Worm (Caenorhabditis elegans) whole organism, young adult: ENCODE results near the gene srw-67.

Experiments used
- B0035.1 ChIP-seq: sonication (generic microtip); optimal IDR thresholded peaks from 2 replicates; lab custom pipeline; 2016; ENCODE audit warnings: missing genetic modification characterization, mild to moderate bottlenecking, missing compliant biosample characterization, missing genotype, missing genetic modification reagents
- B0261.1 ChIP-seq: sonication (generic microtip); optimal IDR thresholded peaks from 2 replicates; lab custom pipeline; 2016; ENCODE audit warnings: mild to moderate bottlenecking, missing genetic modification characterization, moderate library complexity, missing compliant biosample characterization
- C06A6.2 ChIP-seq: fragments of 200-800 bp; sonication (Bioruptor generic); conservative IDR thresholded peaks from 2 replicates; pipeline ENCODE4 v1.3.6; 2022; ENCODE audit warnings: missing genetic modification characterization, missing compliant biosample characterization
- D2030.7 ChIP-seq: fragments of 200-800 bp; sonication (Bioruptor generic); IDR thresholded peaks from 2 replicates; pipeline ENCODE4 v1.3.6; 2022; ENCODE audit warnings: missing genetic modification reagents, missing genetic modification characterization, missing compliant biosample characterization
- F10E7.11 ChIP-seq: sonication (generic microtip); optimal IDR thresholded peaks from 2 replicates; lab custom pipeline; 2017; ENCODE audit warnings: mild to moderate bottlenecking, missing genetic modification characterization, moderate library complexity, missing compliant biosample characterization
- F22D6.2 ChIP-seq: sonication (generic microtip); optimal IDR thresholded peaks from 2 replicates; lab custom pipeline; 2016; ENCODE audit warnings: mild to moderate bottlenecking, missing genetic modification characterization, missing compliant biosample characterization
- F49E8.2 ChIP-seq: sonication (generic microtip); optimal IDR thresholded peaks from 3 replicates; lab custom pipeline; 2017; ENCODE audit warnings: missing genetic modification characterization, mild to moderate bottlenecking, missing compliant biosample characterization, antibody characterized with exemption, moderate library complexity; ENCODE audit not compliant: insufficient read depth
- F52B5.7 ChIP-seq: sonication (generic microtip); optimal IDR thresholded peaks from 2 replicates; lab custom pipeline; 2016; ENCODE audit warnings: mild to moderate bottlenecking, missing genetic modification characterization, missing compliant biosample characterization
- F57A8.1 ChIP-seq: fragments of 200-800 bp; sonication (Bioruptor generic); optimal IDR thresholded peaks from 2 replicates; lab custom pipeline; 2018; ENCODE audit warnings: mild to moderate bottlenecking, missing genetic modification characterization, moderate library complexity, missing compliant biosample characterization
- F57C9.4 ChIP-seq: sonication (generic microtip); optimal IDR thresholded peaks from 2 replicates; lab custom pipeline; 2017; ENCODE audit warnings: mild to moderate bottlenecking, missing genetic modification characterization, missing compliant biosample characterization
- T07F8.4 ChIP-seq: sonication (generic microtip); optimal IDR thresholded peaks from 2 replicates; lab custom pipeline; 2016; ENCODE audit warnings: mild to moderate bottlenecking, missing genetic modification characterization, moderate library complexity, missing compliant biosample characterization
- Y53F4B.3 ChIP-seq: fragments of 200-800 bp; sonication (Bioruptor generic); IDR thresholded peaks from 2 replicates; pipeline ENCODE4 v1.3.6; 2022; ENCODE audit warnings: missing genetic modification reagents, missing genetic modification characterization, missing compliant biosample characterization
- Y79H2A.3 ChIP-seq: fragments of 200-800 bp; sonication (Bioruptor generic); conservative IDR thresholded peaks from 2 replicates; pipeline ENCODE4 v1.3.6; 2022; ENCODE audit warnings: missing genetic modification reagents, missing genetic modification characterization, missing compliant biosample characterization
- ZK185.1 ChIP-seq: sonication (generic microtip); optimal IDR thresholded peaks from 2 replicates; lab custom pipeline; 2016; ENCODE audit warnings: mild to moderate bottlenecking, missing genetic modification characterization, missing compliant biosample characterization; ENCODE audit not compliant: poor library complexity, severe bottlenecking
- ama-1 ChIP-seq, 3 experiments: fragments of 150-350 bp in 1 of 3; sonication (generic microtip) in 2 of 3; optimal IDR thresholded peaks; 2 replicates each; lab custom pipeline; 2014 to 2018; ENCODE audit warnings: missing biosample characterization in 2 of 3, missing genetic modification characterization in 2 of 3, missing genetic modification reagents in 2 of 3
- aptf-3 ChIP-seq: fragments of 200-800 bp; sonication (Bioruptor generic); IDR thresholded peaks from 2 replicates; pipeline ENCODE4 v1.3.6; 2022; ENCODE audit warnings: missing genetic modification characterization, missing compliant biosample characterization
- bed-1 ChIP-seq: fragments of 200-800 bp; sonication (Bioruptor generic); IDR thresholded peaks from 2 replicates; pipeline ENCODE4 v1.3.6; 2022; ENCODE audit warnings: missing genetic modification reagents, missing genetic modification characterization, missing compliant biosample characterization
- cebp-1 ChIP-seq, 2 experiments: fragments of 200-800 bp in 1 of 2; sonication (Bioruptor generic) in 1 of 2; sonication (generic microtip) in 1 of 2; IDR thresholded peaks in 1 of 2; optimal IDR thresholded peaks in 1 of 2; 2 replicates each; pipeline versions ENCODE4 v1.3.6 to Lab custom; 2017 to 2022; ENCODE audit warnings: missing compliant biosample characterization in 2 of 2, missing genetic modification characterization in 2 of 2, mild to moderate bottlenecking in 1 of 2, missing genetic modification reagents in 1 of 2, moderate library complexity in 1 of 2
- ceh-91 ChIP-seq: fragments of 200-800 bp; sonication (Bioruptor generic); IDR thresholded peaks from 2 replicates; pipeline ENCODE4 v1.3.6; 2022; ENCODE audit warnings: missing genetic modification reagents, missing genetic modification characterization, missing compliant biosample characterization
- chd-7 ChIP-seq: sonication (generic microtip); optimal IDR thresholded peaks from 2 replicates; lab custom pipeline; 2016; ENCODE audit warnings: mild to moderate bottlenecking, missing genetic modification characterization, moderate library complexity, missing compliant biosample characterization
- dpl-1 ChIP-seq: fragments of 150-350 bp; optimal IDR thresholded peaks from 2 replicates; lab custom pipeline; 2014; ENCODE audit warnings: missing biosample characterization, missing genetic modification reagents, missing genetic modification characterization
- efl-1 ChIP-seq: fragments of 150-350 bp; optimal IDR thresholded peaks from 2 replicates; lab custom pipeline; 2014; ENCODE audit warnings: missing biosample characterization, missing genetic modification reagents, missing genetic modification characterization
- egrh-3 ChIP-seq: fragments of 200-800 bp; sonication (Bioruptor generic); IDR thresholded peaks from 2 replicates; pipeline ENCODE4 v1.3.6; 2022; ENCODE audit warnings: missing genetic modification reagents, missing genetic modification characterization, missing compliant biosample characterization
- hlh-12 ChIP-seq: sonication (generic microtip); optimal IDR thresholded peaks from 2 replicates; lab custom pipeline; 2016; ENCODE audit warnings: missing genetic modification characterization, missing compliant biosample characterization
- hrde-1 ChIP-seq: sonication (generic microtip); optimal IDR thresholded peaks from 2 replicates; lab custom pipeline; 2016; ENCODE audit warnings: missing genetic modification characterization, mild to moderate bottlenecking, missing compliant biosample characterization, moderate library complexity, missing genotype, missing genetic modification reagents, borderline replicate concordance
- let-526 ChIP-seq: fragments of 200-800 bp; sonication (Bioruptor generic); IDR thresholded peaks from 2 replicates; pipeline ENCODE4 v1.3.6; 2022; ENCODE audit warnings: missing genetic modification reagents, missing genetic modification characterization, missing compliant biosample characterization
- let-607 ChIP-seq, 2 experiments: fragments of 200-800 bp in 1 of 2; sonication (Bioruptor generic) in 1 of 2; sonication (generic microtip) in 1 of 2; optimal IDR thresholded peaks; 2 replicates each; lab custom pipeline; 2016 to 2018; ENCODE audit warnings: mild to moderate bottlenecking in 2 of 2, missing compliant biosample characterization in 2 of 2, missing genetic modification characterization in 2 of 2, moderate library complexity in 2 of 2, missing genotype in 1 of 2
- lin-26 ChIP-seq: fragments of 200-800 bp; sonication (Bioruptor generic); IDR thresholded peaks from 2 replicates; pipeline ENCODE4 v1.3.6; 2022; ENCODE audit warnings: missing genetic modification reagents, missing genetic modification characterization, missing compliant biosample characterization
- madf-10 ChIP-seq: sonication (generic microtip); optimal IDR thresholded peaks from 2 replicates; lab custom pipeline; 2016; ENCODE audit warnings: mild to moderate bottlenecking, missing genetic modification characterization, missing compliant biosample characterization
- madf-3 ChIP-seq: fragments of 200-800 bp; sonication (Bioruptor generic); IDR thresholded peaks from 2 replicates; pipeline ENCODE4 v1.3.6; 2022; ENCODE audit warnings: missing genetic modification reagents, missing genetic modification characterization, missing compliant biosample characterization
- mes-4 ChIP-seq: sonication (generic microtip); optimal IDR thresholded peaks from 2 replicates; lab custom pipeline; 2016; ENCODE audit warnings: missing genotype, missing genetic modification characterization, missing compliant biosample characterization
- nfyb-1 ChIP-seq: fragments of 200-800 bp; sonication (Bioruptor generic); IDR thresholded peaks from 2 replicates; pipeline ENCODE4 v1.3.6; 2022; ENCODE audit warnings: missing genetic modification reagents, missing genetic modification characterization, missing compliant biosample characterization
- nhr-179 ChIP-seq: sonication (generic microtip); optimal IDR thresholded peaks from 2 replicates; lab custom pipeline; 2016; ENCODE audit warnings: mild to moderate bottlenecking, missing genetic modification characterization, missing compliant biosample characterization
- nhr-27 ChIP-seq: fragments of 200-800 bp; sonication (Bioruptor generic); optimal IDR thresholded peaks from 2 replicates; lab custom pipeline; 2018; ENCODE audit warnings: mild to moderate bottlenecking, missing genetic modification characterization, moderate library complexity, missing compliant biosample characterization
- nhr-90 ChIP-seq: sonication (generic microtip); optimal IDR thresholded peaks from 2 replicates; lab custom pipeline; 2016; ENCODE audit warnings: missing genotype, mild to moderate bottlenecking, missing genetic modification characterization, missing compliant biosample characterization
- pbrm-1 ChIP-seq: fragments of 200-800 bp; sonication (Bioruptor generic); IDR thresholded peaks from 2 replicates; pipeline ENCODE4 v1.3.6; 2022; ENCODE audit warnings: missing genetic modification reagents, missing genetic modification characterization, missing compliant biosample characterization
- rec-8 ChIP-seq, 2 experiments: sonication (generic microtip); optimal IDR thresholded peaks; 2 replicates each; lab custom pipeline; 2016; ENCODE audit warnings: mild to moderate bottlenecking in 2 of 2, missing genetic modification characterization in 2 of 2, missing genetic modification reagents in 2 of 2, missing genotype in 2 of 2, missing biosample characterization in 1 of 2, missing compliant biosample characterization in 1 of 2, moderate library complexity in 1 of 2
- repo-1 ChIP-seq: sonication (generic microtip); optimal IDR thresholded peaks from 2 replicates; lab custom pipeline; 2017; ENCODE audit warnings: mild to moderate bottlenecking, missing genetic modification characterization, missing compliant biosample characterization
- snpc-1.3 ChIP-seq: sonication (generic microtip); optimal IDR thresholded peaks from 2 replicates; lab custom pipeline; 2017; ENCODE audit warnings: missing genetic modification characterization, mild to moderate bottlenecking, missing compliant biosample characterization, antibody characterized with exemption, moderate library complexity, missing genotype, missing genetic modification reagents; ENCODE audit not compliant: insufficient read depth
- snpc-3.4 ChIP-seq: sonication (generic microtip); optimal IDR thresholded peaks from 2 replicates; lab custom pipeline; 2017; ENCODE audit warnings: missing genetic modification characterization, mild to moderate bottlenecking, missing compliant biosample characterization, antibody characterized with exemption, moderate library complexity, missing genotype, missing genetic modification reagents
- somi-1 ChIP-seq: fragments of 200-800 bp; sonication (Bioruptor generic); optimal IDR thresholded peaks from 2 replicates; lab custom pipeline; 2018; ENCODE audit warnings: mild to moderate bottlenecking, missing genetic modification characterization, missing compliant biosample characterization
- tbx-9 ChIP-seq: sonication (generic microtip); optimal IDR thresholded peaks from 2 replicates; lab custom pipeline; 2016; ENCODE audit warnings: borderline replicate concordance, missing genetic modification characterization, inconsistent platforms, missing compliant biosample characterization
- tlf-1 ChIP-seq: fragments of 200-800 bp; sonication (Bioruptor generic); optimal IDR thresholded peaks from 2 replicates; lab custom pipeline; 2018; ENCODE audit warnings: mild to moderate bottlenecking, missing genetic modification characterization, missing compliant biosample characterization
- ztf-18 ChIP-seq: sonication (generic microtip); optimal IDR thresholded peaks from 2 replicates; lab custom pipeline; 2016; ENCODE audit warnings: missing genotype, mild to moderate bottlenecking, missing genetic modification characterization, missing compliant biosample characterization
- ztf-22 ChIP-seq: fragments of 200-800 bp; sonication (Bioruptor generic); optimal IDR thresholded peaks from 2 replicates; lab custom pipeline; 2018; ENCODE audit warnings: mild to moderate bottlenecking, missing genetic modification characterization, moderate library complexity, missing compliant biosample characterization
- ztf-25 ChIP-seq: fragments of 200-800 bp; sonication (Bioruptor generic); IDR thresholded peaks from 2 replicates; pipeline ENCODE4 v1.3.6; 2022; ENCODE audit warnings: missing genetic modification reagents, missing genetic modification characterization, missing compliant biosample characterization
- ztf-6 ChIP-seq: fragments of 200-800 bp; sonication (Bioruptor generic); IDR thresholded peaks from 2 replicates; pipeline ENCODE4 v1.3.6; 2022; ENCODE audit warnings: missing genetic modification reagents, missing genetic modification characterization, missing compliant biosample characterization

The srw-67 gene

DNA sequence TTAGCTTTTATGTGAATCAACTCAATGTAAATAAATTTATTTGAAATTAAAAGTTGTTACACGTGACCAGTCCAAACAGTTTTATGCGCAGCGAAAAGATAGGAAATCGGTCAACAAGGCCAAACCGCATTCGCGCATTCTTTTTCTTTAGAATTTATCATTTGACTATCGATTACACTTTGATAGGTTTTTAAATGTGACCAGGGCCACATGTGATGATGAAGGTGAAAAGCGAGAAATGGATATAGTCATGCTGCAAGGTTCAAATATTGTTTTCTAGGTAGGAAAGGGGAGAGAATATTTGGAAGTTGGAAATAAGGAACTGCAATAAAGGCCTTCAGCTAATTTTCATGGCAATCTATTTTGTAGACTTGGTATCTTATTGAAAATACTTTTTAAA, 19.5 kb downstream of the srw-67 start (continued):
- TF ChIP-seq F57A8.1 (GFP tag; lab: Kevin White, UChicago): no peak
- TF ChIP-seq mes-4 (tag; lab: Kevin White, UChicago): no peak
- no peak for TF ChIP-seq ztf-18 (tag; lab: Kevin White, UChicago)
- TF ChIP-seq repo-1: no peak
- TF ChIP-seq efl-1 (GFP tag; lab: Kevin White, UChicago): no peak
- no peak for TF ChIP-seq F57C9.4
- no peak for TF ChIP-seq ztf-22 (GFP tag; lab: Kevin White, UChicago)
- TF ChIP-seq nhr-90 (tag; lab: Kevin White, UChicago): no peak
- no peak for TF ChIP-seq tbx-9 (tag; lab: Kevin White, UChicago)
- 0 out of 2 replicates have a peak, but pooled peaks have one; percentile 21 for TF ChIP-seq cebp-1 (GFP tag; IDR thresholded peaks at IDR 0.05; lab: Robert Waterston, UW)
- no peak for TF ChIP-seq cebp-1 (tag; optimal IDR thresholded peaks at IDR 0.05; lab: Kevin White, UChicago)
- peak; percentile 74 for TF ChIP-seq ama-1 (optimal IDR thresholded peaks at IDR 0.05; lab: Kevin White, UChicago)
- TF ChIP-seq ama-1 (GFP tag; optimal IDR thresholded peaks at IDR 0.05; lab: Kevin White, UChicago): no peak
- TF ChIP-seq F49E8.2: no peak
- no peak for TF ChIP-seq F22D6.2 (tag; lab: Kevin White, UChicago)
- TF ChIP-seq bed-1 (GFP tag; lab: Robert Waterston, UW): no peak
- TF ChIP-seq tlf-1 (GFP tag; lab: Kevin White, UChicago): no peak
- TF ChIP-seq egrh-3 (GFP tag; lab: Robert Waterston, UW): no peak
- TF ChIP-seq nhr-179 (tag; lab: Kevin White, UChicago): no peak
- peak; percentile 32 for TF ChIP-seq chd-7 (tag; lab: Kevin White, UChicago)
- no peak for TF ChIP-seq B0035.1
- TF ChIP-seq B0261.1 (tag; lab: Kevin White, UChicago): no peak
- no peak for TF ChIP-seq snpc-3.4 (tag; lab: Kevin White, UChicago)
- TF ChIP-seq rec-8 (tag; optimal IDR thresholded peaks at IDR 0.05; lab: Kevin White, UChicago): no peak
- no peak for TF ChIP-seq T07F8.4 (tag; lab: Kevin White, UChicago)
- TF ChIP-seq lin-26 (GFP tag; lab: Robert Waterston, UW): peak; percentile 9; the same call in 1 of the 2 replicates
- TF ChIP-seq snpc-1.3 (tag; lab: Kevin White, UChicago): no peak
- peak; percentile 65 for TF ChIP-seq ZK185.1
- no peak for TF ChIP-seq madf-10 (tag; lab: Kevin White, UChicago)
- no peak for TF ChIP-seq F10E7.11
- TF ChIP-seq ceh-91: no peak
- peak; percentile 4 for TF ChIP-seq somi-1
- no peak for TF ChIP-seq let-526 (GFP tag; lab: Robert Waterston, UW)
- no peak for TF ChIP-seq Y53F4B.3 (GFP tag; lab: Robert Waterston, UW)
- no peak for TF ChIP-seq ztf-25 (GFP tag; lab: Robert Waterston, UW)
- TF ChIP-seq hrde-1 (tag; lab: Kevin White, UChicago): no peak
- no peak for TF ChIP-seq dpl-1 (GFP tag; lab: Kevin White, UChicago)
- TF ChIP-seq let-607 (tag; optimal IDR thresholded peaks at IDR 0.05; lab: Kevin White, UChicago): no peak
- no peak for TF ChIP-seq F52B5.7 (tag; lab: Kevin White, UChicago)
- no peak for TF ChIP-seq C06A6.2 (GFP tag; lab: Robert Waterston, UW)
- no peak for TF ChIP-seq nhr-27 (tag; lab: Kevin White, UChicago)
- no peak for TF ChIP-seq pbrm-1 (GFP tag; lab: Robert Waterston, UW)
- 0 out of 2 replicates have a peak, but pooled peaks have one; percentile 24 for TF ChIP-seq madf-3
- no peak for TF ChIP-seq D2030.7 (GFP tag; lab: Robert Waterston, UW)
- no peak; the same call in 1 of the 2 replicates for TF ChIP-seq nfyb-1
- no peak for TF ChIP-seq hlh-12
- TF ChIP-seq aptf-3 (GFP tag; lab: Robert Waterston, UW): no peak
- no peak for TF ChIP-seq ztf-6 (GFP tag; lab: Robert Waterston, UW)
- TF ChIP-seq Y79H2A.3 (GFP tag; lab: Robert Waterston, UW): no peak
